Comparison of ENCODE assay signal across 4 fruit fly cellular contexts in genomic region chr2L:13176701-13177249, dm6.
TF ChIP-seq lines count a peak whose summit lies in the region.

Sfmbt (minus strand) TSS chr2L:13176785.
CG5439 (plus strand) TSS chr2L:13177150.

TF ChIP-seq in whole organism, adult, 20 proteins besides CTCF, POLR2A, EP300 and RAD21 (continued from another document):
- peak; percentile 95 for TF ChIP-seq toe (GFP tag; optimal IDR thresholded peaks at IDR 0.05; lab: Kevin White, UChicago)
- TF ChIP-seq CG14711 (tag; optimal IDR thresholded peaks at IDR 0.05; lab: Kevin White, UChicago) = peak; percentile 74

TF ChIP-seq in whole organism, embryonic, 481 proteins besides CTCF, POLR2A, EP300 and RAD21 (continued from another document and continues in another):
- peak; percentile 53; the same call in 2 of the 3 replicates for TF ChIP-seq CG16813 (GFP tag; IDR thresholded peaks at IDR 0.05; lab: Robert Waterston, UW; ENCODE audit: partially characterized antibody)
- peak; percentile 29 for TF ChIP-seq CG13123 (GFP tag; optimal IDR thresholded peaks at IDR 0.05; lab: Kevin White, UChicago)
- TF ChIP-seq CG10209 (GFP tag; optimal IDR thresholded peaks at IDR 0.05; lab: Kevin White, UChicago) = no peak
- TF ChIP-seq Hand (GFP tag; optimal IDR thresholded peaks at IDR 0.05; lab: Kevin White, UChicago) = no peak
- peak; percentile 80 for TF ChIP-seq MBD-R2 (GFP tag; IDR thresholded peaks at IDR 0.05; lab: Robert Waterston, UW)
- peak; percentile 94 for TF ChIP-seq zfh2 (GFP tag; optimal IDR thresholded peaks at IDR 0.05; lab: Kevin White, UChicago)
- no peak for TF ChIP-seq fru (optimal IDR thresholded peaks at IDR 0.05; lab: Kevin White, UChicago)
- TF ChIP-seq CG10959 (GFP tag; IDR thresholded peaks at IDR 0.05; lab: Robert Waterston, UW) = 0 out of 2 replicates have a peak, but pooled peaks have one; percentile 11
- peak; percentile 91 for TF ChIP-seq nmo (GFP tag; optimal IDR thresholded peaks at IDR 0.05; lab: Kevin White, UChicago)
- peak; percentile 82 for TF ChIP-seq bab2 (GFP tag; optimal IDR thresholded peaks at IDR 0.05; lab: Kevin White, UChicago)
- peak; percentile 87 for TF ChIP-seq Dbx (GFP tag; IDR thresholded peaks at IDR 0.05; lab: Robert Waterston, UW)
- peak; percentile 85 for TF ChIP-seq rib (GFP tag; IDR thresholded peaks at IDR 0.05; lab: Robert Waterston, UW)
- no peak for TF ChIP-seq z (GFP tag; IDR thresholded peaks at IDR 0.05; lab: Robert Waterston, UW)
- TF ChIP-seq CG6689 (GFP tag; IDR thresholded peaks at IDR 0.05; lab: Robert Waterston, UW) = peak; percentile 66
- peak; percentile 89 for TF ChIP-seq CG2116 (GFP tag; optimal IDR thresholded peaks at IDR 0.05; lab: Kevin White, UChicago)
- peak; percentile 80 for TF ChIP-seq CG8924 (tag; optimal IDR thresholded peaks at IDR 0.05; lab: Kevin White, UChicago)
- peak; percentile 51 for TF ChIP-seq E2f2 (GFP tag; IDR thresholded peaks at IDR 0.05; lab: Robert Waterston, UW)
- TF ChIP-seq CG14667 (GFP tag; IDR thresholded peaks at IDR 0.05; lab: Robert Waterston, UW) = peak; percentile 64; the same call in 1 of the 2 replicates
- TF ChIP-seq CG17359 (tag; optimal IDR thresholded peaks at IDR 0.05; lab: Kevin White, UChicago) = no peak
- no peak for TF ChIP-seq CG2889 (GFP tag; IDR thresholded peaks at IDR 0.05; lab: Robert Waterston, UW)
- peak; percentile 57 for TF ChIP-seq Fer2 (tag; optimal IDR thresholded peaks at IDR 0.05; lab: Kevin White, UChicago)
- TF ChIP-seq Side (GFP tag; optimal IDR thresholded peaks at IDR 0.05; lab: Kevin White, UChicago) = peak; percentile 54
- no peak for TF ChIP-seq Doc3 (GFP tag; IDR thresholded peaks at IDR 0.05; lab: Robert Waterston, UW; ENCODE audit: partially characterized antibody)
- no peak for TF ChIP-seq CG17328 (GFP tag; IDR thresholded peaks at IDR 0.05; lab: Robert Waterston, UW)
- TF ChIP-seq Poxn (GFP tag; IDR thresholded peaks at IDR 0.05; lab: Robert Waterston, UW) = no peak; the same call in 1 of the 2 replicates
- TF ChIP-seq cas (GFP tag; IDR thresholded peaks at IDR 0.05; lab: Robert Waterston, UW) = peak; percentile 44; the same call in 1 of the 2 replicates
- TF ChIP-seq TFAM (GFP tag; optimal IDR thresholded peaks at IDR 0.05; lab: Kevin White, UChicago) = no peak
- TF ChIP-seq grn (GFP tag; optimal IDR thresholded peaks at IDR 0.05; lab: Kevin White, UChicago) = no peak
- TF ChIP-seq Taf1 (GFP tag; IDR thresholded peaks at IDR 0.05; lab: Robert Waterston, UW) = no peak; the same call in 1 of the 2 replicates
- no peak for TF ChIP-seq org-1 (GFP tag; optimal IDR thresholded peaks at IDR 0.05; lab: Kevin White, UChicago)
- peak; percentile 73 for TF ChIP-seq CG4820 (GFP tag; optimal IDR thresholded peaks at IDR 0.05; lab: Kevin White, UChicago)
- no peak for TF ChIP-seq fd102C (GFP tag; optimal IDR thresholded peaks at IDR 0.05; lab: Kevin White, UChicago)
- TF ChIP-seq jumu (GFP tag; optimal IDR thresholded peaks at IDR 0.05; lab: Kevin White, UChicago) = peak; percentile 85
- TF ChIP-seq gfzf (GFP tag; optimal IDR thresholded peaks at IDR 0.05; lab: Kevin White, UChicago) = peak; percentile 60
- peak; percentile 67 for TF ChIP-seq CG10654 (GFP tag; optimal IDR thresholded peaks at IDR 0.05; lab: Kevin White, UChicago)
- peak; percentile 54 for TF ChIP-seq ab (GFP tag; optimal IDR thresholded peaks at IDR 0.05; lab: Kevin White, UChicago)
- peak; percentile 53; the same call in 1 of the 2 replicates for TF ChIP-seq Scr (GFP tag; IDR thresholded peaks at IDR 0.05; lab: Robert Waterston, UW; ENCODE audit: partially characterized antibody)
- peak; percentile 81 for TF ChIP-seq CHES-1-like (GFP tag; optimal IDR thresholded peaks at IDR 0.05; lab: Kevin White, UChicago)
- TF ChIP-seq CG12219 (GFP tag; optimal IDR thresholded peaks at IDR 0.05; lab: Kevin White, UChicago) = no peak
- TF ChIP-seq CG8478 (optimal IDR thresholded peaks at IDR 0.05; lab: Kevin White, UChicago) = no peak
- no peak for TF ChIP-seq CG2678 (tag; optimal IDR thresholded peaks at IDR 0.05; lab: Kevin White, UChicago)
- TF ChIP-seq Mes4 (GFP tag; optimal IDR thresholded peaks at IDR 0.05; lab: Kevin White, UChicago) = peak; percentile 68

TF ChIP-seq in whole organism, prepupa, 60 proteins besides CTCF, POLR2A, EP300 and RAD21 (continued from another document):
- no peak for TF ChIP-seq dsx (GFP tag; optimal IDR thresholded peaks at IDR 0.05; lab: Kevin White, UChicago; ENCODE audit: poor library complexity, severe bottlenecking)
- TF ChIP-seq CG11902 (GFP tag; optimal IDR thresholded peaks at IDR 0.05; lab: Kevin White, UChicago) = peak; percentile 69
- no peak for TF ChIP-seq Hr38 (GFP tag; optimal IDR thresholded peaks at IDR 0.05; lab: Kevin White, UChicago)
- no peak for TF ChIP-seq Lpt (GFP tag; optimal IDR thresholded peaks at IDR 0.05; lab: Kevin White, UChicago)
- TF ChIP-seq dac (GFP tag; optimal IDR thresholded peaks at IDR 0.05; lab: Kevin White, UChicago) = peak; percentile 1
- no peak for TF ChIP-seq ss (GFP tag; optimal IDR thresholded peaks at IDR 0.05; lab: Kevin White, UChicago)
- no peak for TF ChIP-seq CG6808 (GFP tag; optimal IDR thresholded peaks at IDR 0.05; lab: Kevin White, UChicago)
- TF ChIP-seq net (GFP tag; optimal IDR thresholded peaks at IDR 0.05; lab: Kevin White, UChicago) = no peak
- peak; percentile 81 for TF ChIP-seq Hr39 (GFP tag; optimal IDR thresholded peaks at IDR 0.05; lab: Kevin White, UChicago)
- TF ChIP-seq fd85E (GFP tag; optimal IDR thresholded peaks at IDR 0.05; lab: Kevin White, UChicago) = no peak
- peak; percentile 78 for TF ChIP-seq acj6 (GFP tag; optimal IDR thresholded peaks at IDR 0.05; lab: Kevin White, UChicago)
- no peak for TF ChIP-seq Smox (GFP tag; optimal IDR thresholded peaks at IDR 0.05; lab: Kevin White, UChicago)
- no peak for TF ChIP-seq Met (GFP tag; optimal IDR thresholded peaks at IDR 0.05; lab: Kevin White, UChicago)
- no peak for TF ChIP-seq vri (GFP tag; optimal IDR thresholded peaks at IDR 0.05; lab: Kevin White, UChicago)
- TF ChIP-seq spab (GFP tag; optimal IDR thresholded peaks at IDR 0.05; lab: Kevin White, UChicago) = no peak
- TF ChIP-seq Sox15 (GFP tag; optimal IDR thresholded peaks at IDR 0.05; lab: Kevin White, UChicago) = peak; percentile 75
- no peak for TF ChIP-seq CG4318 (GFP tag; optimal IDR thresholded peaks at IDR 0.05; lab: Kevin White, UChicago)
- no peak for TF ChIP-seq Eip75B (GFP tag; optimal IDR thresholded peaks at IDR 0.05; lab: Kevin White, UChicago)
- TF ChIP-seq svp (GFP tag; lab: Kevin White, UChicago) = no peak
- no peak for TF ChIP-seq CG8119 (GFP tag; IDR thresholded peaks at IDR 0.05; lab: Robert Waterston, UW)
- TF ChIP-seq fkh (GFP tag; optimal IDR thresholded peaks at IDR 0.05; lab: Kevin White, UChicago) = no peak
- peak; percentile 71 for TF ChIP-seq CG6792 (GFP tag; optimal IDR thresholded peaks at IDR 0.05; lab: Kevin White, UChicago)
- peak; percentile 69 for TF ChIP-seq CG34406 (GFP tag; optimal IDR thresholded peaks at IDR 0.05; lab: Kevin White, UChicago)
- no peak for TF ChIP-seq CG10669 (GFP tag; optimal IDR thresholded peaks at IDR 0.05; lab: Kevin White, UChicago)
- peak; percentile 10 for TF ChIP-seq Eip93F (GFP tag; optimal IDR thresholded peaks at IDR 0.05; lab: Kevin White, UChicago)
- TF ChIP-seq CG15336 (GFP tag; IDR thresholded peaks at IDR 0.05; lab: Robert Waterston, UW) = no peak; the same call in 1 of the 2 replicates
- peak; percentile 80 for TF ChIP-seq Ets21C (GFP tag; optimal IDR thresholded peaks at IDR 0.05; lab: Kevin White, UChicago)
- TF ChIP-seq CG6276 (GFP tag; optimal IDR thresholded peaks at IDR 0.05; lab: Kevin White, UChicago) = no peak
- TF ChIP-seq pdm3 (GFP tag; optimal IDR thresholded peaks at IDR 0.05; lab: Kevin White, UChicago) = no peak
- peak; percentile 81 for TF ChIP-seq topi (GFP tag; optimal IDR thresholded peaks at IDR 0.05; lab: Kevin White, UChicago)
- TF ChIP-seq CG16779 (tag; optimal IDR thresholded peaks at IDR 0.05; lab: Kevin White, UChicago) = no peak
- TF ChIP-seq CG10631 (GFP tag; optimal IDR thresholded peaks at IDR 0.05; lab: Kevin White, UChicago) = peak; percentile 85
- no peak; the same call in 2 of the 3 replicates for TF ChIP-seq eg (GFP tag; IDR thresholded peaks at IDR 0.05; lab: Robert Waterston, UW)
- TF ChIP-seq CG32006 (GFP tag; optimal IDR thresholded peaks at IDR 0.05; lab: Kevin White, UChicago) = no peak
- TF ChIP-seq CG7368 (GFP tag; optimal IDR thresholded peaks at IDR 0.05; lab: Kevin White, UChicago) = no peak
- TF ChIP-seq Sox102F (GFP tag; optimal IDR thresholded peaks at IDR 0.05; lab: Kevin White, UChicago) = no peak
- TF ChIP-seq Gug (GFP tag; IDR thresholded peaks at IDR 0.05; lab: Robert Waterston, UW) = peak; percentile 70; the same call in 1 of the 2 replicates
- TF ChIP-seq cyc (GFP tag; optimal IDR thresholded peaks at IDR 0.05; lab: Kevin White, UChicago) = peak; percentile 85
- TF ChIP-seq CG1621 (tag; optimal IDR thresholded peaks at IDR 0.05; lab: Kevin White, UChicago) = no peak
- no peak; the same call in 1 of the 2 replicates for TF ChIP-seq CG11294 (GFP tag; IDR thresholded peaks at IDR 0.05; lab: Robert Waterston, UW)
- no peak for TF ChIP-seq Blimp-1 (GFP tag; optimal IDR thresholded peaks at IDR 0.05; lab: Kevin White, UChicago)

TF ChIP-seq in whole organism, wandering third instar larva, 38 proteins besides CTCF, POLR2A, EP300 and RAD21 (continued from another document):
- no peak for TF ChIP-seq CrebA (GFP tag; optimal IDR thresholded peaks at IDR 0.05; lab: Kevin White, UChicago; ENCODE audit: borderline replicate concordance)
- TF ChIP-seq OdsH (GFP tag; optimal IDR thresholded peaks at IDR 0.05; lab: Kevin White, UChicago) = peak; percentile 73
- TF ChIP-seq dsf (GFP tag; optimal IDR thresholded peaks at IDR 0.05; lab: Kevin White, UChicago; ENCODE audit: borderline replicate concordance) = peak; percentile 78
- TF ChIP-seq Mio (GFP tag; optimal IDR thresholded peaks at IDR 0.05; lab: Kevin White, UChicago) = peak; percentile 41
- peak; percentile 79 for TF ChIP-seq sv (GFP tag; optimal IDR thresholded peaks at IDR 0.05; lab: Kevin White, UChicago)
- peak; percentile 76 for TF ChIP-seq ey (GFP tag; optimal IDR thresholded peaks at IDR 0.05; lab: Kevin White, UChicago)
- TF ChIP-seq CG32264 (GFP tag; optimal IDR thresholded peaks at IDR 0.05; lab: Kevin White, UChicago) = peak; percentile 40
- TF ChIP-seq h (GFP tag; optimal IDR thresholded peaks at IDR 0.05; lab: Kevin White, UChicago) = peak; percentile 84
- TF ChIP-seq dl (GFP tag; optimal IDR thresholded peaks at IDR 0.05; lab: Kevin White, UChicago; ENCODE audit: insufficient read depth in 1 of 2, partially characterized antibody in 2 of 2) = no peak
- no peak for TF ChIP-seq lola (GFP tag; optimal IDR thresholded peaks at IDR 0.05; lab: Kevin White, UChicago)
